Worm (Caenorhabditis elegans) whole organism, late embryonic: Measurements from ENCODE around the gene trpp-11.
A peak's percentile ranks its signal among the peaks of the same experiment; 100 is the strongest.

ENCODE experiments used
- K02D7.2 ChIP-seq: sonication (generic microtip); optimal IDR thresholded peaks from 2 replicates; lab custom pipeline; 2017; ENCODE audit warnings: mild to moderate bottlenecking, missing genetic modification characterization, missing compliant biosample characterization
- K09A11.1 ChIP-seq: sonication (generic microtip); optimal IDR thresholded peaks from 2 replicates; lab custom pipeline; 2017; ENCODE audit warnings: antibody characterized with exemption, mild to moderate bottlenecking, missing genetic modification characterization, missing compliant biosample characterization; ENCODE audit not compliant: insufficient read depth
- Y22D7AL.16 ChIP-seq: sonication (generic microtip); optimal IDR thresholded peaks from 2 replicates; lab custom pipeline; 2016; ENCODE audit warnings: missing genetic modification characterization, missing compliant biosample characterization
- ceh-14 ChIP-seq: sonication (generic microtip); optimal IDR thresholded peaks from 2 replicates; lab custom pipeline; 2016; ENCODE audit warnings: missing genotype, missing genetic modification characterization, missing compliant biosample characterization
- ceh-19 ChIP-seq: fragments of 200-800 bp; sonication (Bioruptor generic); optimal IDR thresholded peaks from 2 replicates; lab custom pipeline; 2018; ENCODE audit warnings: mild to moderate bottlenecking, missing genetic modification characterization, missing compliant biosample characterization
- ceh-24 ChIP-seq: sonication (generic microtip); optimal IDR thresholded peaks from 2 replicates; lab custom pipeline; 2016; ENCODE audit warnings: mild to moderate bottlenecking, missing genetic modification characterization, missing compliant biosample characterization
- ceh-31 ChIP-seq: sonication (generic microtip); optimal IDR thresholded peaks from 2 replicates; lab custom pipeline; 2016; ENCODE audit warnings: missing genetic modification characterization, missing compliant biosample characterization
- ceh-45 ChIP-seq: fragments of 200-800 bp; sonication (Bioruptor generic); IDR thresholded peaks from 2 replicates; pipeline ENCODE4 v1.3.6; 2022; ENCODE audit warnings: missing genetic modification reagents, missing genetic modification characterization, missing compliant biosample characterization
- che-1 ChIP-seq: sonication (generic microtip); optimal IDR thresholded peaks from 2 replicates; lab custom pipeline; 2016; ENCODE audit warnings: mild to moderate bottlenecking, missing genetic modification characterization, missing compliant biosample characterization
- dmd-4 ChIP-seq: sonication (generic microtip); optimal IDR thresholded peaks from 2 replicates; lab custom pipeline; 2016; ENCODE audit warnings: borderline replicate concordance, missing genetic modification characterization, missing compliant biosample characterization
- elt-2 ChIP-seq: sonication (generic microtip); optimal IDR thresholded peaks from 2 replicates; lab custom pipeline; 2016; ENCODE audit warnings: missing genetic modification reagents, missing genetic modification characterization, missing compliant biosample characterization
- elt-4 ChIP-seq: sonication (generic microtip); optimal IDR thresholded peaks from 2 replicates; lab custom pipeline; 2016; ENCODE audit warnings: missing genetic modification characterization, missing compliant biosample characterization
- eyg-1 ChIP-seq: sonication (generic microtip); optimal IDR thresholded peaks from 2 replicates; lab custom pipeline; 2016; ENCODE audit warnings: missing genotype, missing genetic modification characterization, missing compliant biosample characterization
- fax-1 ChIP-seq: sonication (generic microtip); optimal IDR thresholded peaks from 2 replicates; lab custom pipeline; 2016; ENCODE audit warnings: missing genotype, missing genetic modification characterization, missing compliant biosample characterization
- fkh-6 ChIP-seq: sonication (generic microtip); optimal IDR thresholded peaks from 2 replicates; lab custom pipeline; 2016; ENCODE audit warnings: missing genetic modification characterization, missing compliant biosample characterization
- gmeb-2 ChIP-seq: sonication (generic microtip); optimal IDR thresholded peaks from 2 replicates; lab custom pipeline; 2016; ENCODE audit warnings: missing genetic modification characterization, inconsistent platforms, missing compliant biosample characterization
- hlh-6 ChIP-seq: sonication (generic microtip); optimal IDR thresholded peaks from 2 replicates; lab custom pipeline; 2016; ENCODE audit warnings: missing genotype, missing genetic modification characterization, missing compliant biosample characterization
- lin-11 ChIP-seq: fragments of 200-800 bp; sonication (Bioruptor generic); optimal IDR thresholded peaks from 2 replicates; lab custom pipeline; 2018; ENCODE audit warnings: mild to moderate bottlenecking, missing genetic modification characterization, missing compliant biosample characterization
- mec-3 ChIP-seq: sonication (generic microtip); optimal IDR thresholded peaks from 2 replicates; lab custom pipeline; 2016; ENCODE audit warnings: borderline replicate concordance, missing genetic modification characterization, missing compliant biosample characterization
- nfya-1 ChIP-seq: sonication (generic microtip); optimal IDR thresholded peaks from 2 replicates; lab custom pipeline; 2017; ENCODE audit warnings: missing genetic modification characterization, mild to moderate bottlenecking, missing compliant biosample characterization, antibody characterized with exemption, moderate library complexity
- pag-3 ChIP-seq: sonication (generic microtip); optimal IDR thresholded peaks from 2 replicates; lab custom pipeline; 2016; ENCODE audit warnings: missing compliant biosample characterization, missing genetic modification characterization, borderline replicate concordance
- pat-9 ChIP-seq: fragments of 200-800 bp; sonication (Bioruptor generic); optimal IDR thresholded peaks from 2 replicates; lab custom pipeline; 2018; ENCODE audit warnings: mild to moderate bottlenecking, missing genetic modification characterization, moderate library complexity, missing compliant biosample characterization
- pqm-1 ChIP-seq: sonication (generic microtip); optimal IDR thresholded peaks from 2 replicates; lab custom pipeline; 2016; ENCODE audit warnings: missing genetic modification characterization, missing compliant biosample characterization
- rnt-1 ChIP-seq: sonication (generic microtip); optimal IDR thresholded peaks from 2 replicates; lab custom pipeline; 2016; ENCODE audit warnings: missing genetic modification characterization, missing compliant biosample characterization
- sdc-2 ChIP-seq: sonication (generic microtip); optimal IDR thresholded peaks from 2 replicates; lab custom pipeline; 2016; ENCODE audit warnings: missing genotype, missing genetic modification characterization, missing compliant biosample characterization
- ttx-3 ChIP-seq: sonication (generic microtip); optimal IDR thresholded peaks from 2 replicates; lab custom pipeline; 2016; ENCODE audit warnings: missing genetic modification reagents, missing genetic modification characterization, missing compliant biosample characterization
- unc-3 ChIP-seq, 2 experiments: fragments of 200-800 bp in 1 of 2; sonication (Bioruptor generic) in 1 of 2; sonication (generic microtip) in 1 of 2; conservative IDR thresholded peaks in 1 of 2; optimal IDR thresholded peaks in 1 of 2; 2 replicates each; pipeline versions ENCODE4 v1.3.6 to Lab custom; 2016 to 2022; ENCODE audit warnings: missing compliant biosample characterization in 2 of 2, missing genetic modification characterization in 2 of 2, missing genetic modification reagents in 1 of 2
- unc-42 ChIP-seq: sonication (generic microtip); optimal IDR thresholded peaks from 2 replicates; lab custom pipeline; 2016; ENCODE audit warnings: missing genotype, missing genetic modification characterization, missing compliant biosample characterization
- unc-55 ChIP-seq: sonication (generic microtip); optimal IDR thresholded peaks from 2 replicates; lab custom pipeline; 2017; ENCODE audit warnings: missing biosample characterization, missing genetic modification reagents, missing genetic modification characterization
- unc-86 ChIP-seq: sonication (generic microtip); optimal IDR thresholded peaks from 2 replicates; lab custom pipeline; 2016; ENCODE audit warnings: missing genetic modification characterization, missing compliant biosample characterization
- zip-5 ChIP-seq: sonication (generic microtip); optimal IDR thresholded peaks from 2 replicates; lab custom pipeline; 2016; ENCODE audit warnings: missing genetic modification characterization, missing compliant biosample characterization
- ztf-16 ChIP-seq: sonication (generic microtip); optimal IDR thresholded peaks from 2 replicates; lab custom pipeline; 2017; ENCODE audit warnings: missing genetic modification characterization, missing compliant biosample characterization

Gene trpp-11

DNA sequence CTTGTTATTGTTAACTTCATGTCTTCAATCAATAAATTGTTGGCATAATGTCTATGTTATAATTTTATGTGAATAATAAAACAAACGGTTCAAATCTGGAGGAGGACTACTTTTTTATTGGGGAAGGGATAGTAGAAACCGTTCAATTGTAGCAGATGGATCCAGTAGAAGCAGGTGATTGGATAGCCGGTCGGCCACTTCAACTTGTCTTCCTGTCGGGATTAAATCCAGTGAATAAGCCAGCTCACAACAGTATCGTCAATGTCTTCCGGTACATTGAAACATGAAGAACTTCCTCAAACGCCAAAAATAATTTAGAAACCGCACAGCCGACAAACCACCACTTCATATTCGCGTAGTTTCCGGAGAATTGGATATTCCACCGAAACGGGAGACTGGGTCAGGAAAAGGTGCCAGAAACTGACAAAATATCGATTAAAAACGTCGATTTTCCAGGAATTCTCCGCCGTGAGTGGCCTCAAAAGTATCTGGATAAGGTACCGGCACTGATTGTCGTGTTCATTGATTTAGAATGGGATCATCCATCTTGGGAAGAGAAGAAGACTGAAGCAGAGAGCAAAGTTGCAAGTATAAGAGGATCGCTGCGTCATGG, at the start of gene trpp-11:
trpp-11 (plus strand) TSS at position 153 of the 613 bp plus-strand sequence.
- TF ChIP-seq sdc-2 (tag; lab: Kevin White, UChicago) (no peak), che-1 (tag; lab: Kevin White, UChicago) (no peak), unc-86 (tag; lab: Kevin White, UChicago) (no peak), unc-55 (no peak), gmeb-2 (tag; lab: Kevin White, UChicago) (no peak), ceh-19 (GFP tag; lab: Kevin White, UChicago) (no peak), dmd-4 (tag; lab: Kevin White, UChicago) (no peak), elt-4 (tag; lab: Kevin White, UChicago) (no peak)
- TF ChIP-seq, all 69 proteins: peak for 0

DNA sequence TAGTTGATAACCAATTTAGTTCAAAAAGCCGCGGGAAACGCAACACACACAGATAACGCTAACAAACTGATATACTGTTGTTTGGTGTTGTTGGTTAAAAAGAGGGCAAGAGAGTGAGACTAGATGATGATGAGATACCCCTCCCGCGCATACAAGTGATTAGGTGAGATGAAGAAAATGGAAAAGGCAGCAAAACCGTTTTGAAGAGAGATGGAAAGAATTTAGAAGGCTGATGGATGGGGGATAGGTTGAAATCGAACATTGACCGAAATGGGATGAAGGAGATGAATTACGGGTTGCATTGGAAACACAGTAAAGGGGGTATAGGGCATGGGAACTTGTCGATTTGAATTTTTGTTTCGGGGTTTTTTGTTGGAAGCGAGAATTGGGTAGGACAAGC, 46.2 kb upstream of the trpp-11 start:
- TF ChIP-seq ceh-14 (tag; lab: Kevin White, UChicago) = no peak
- TF ChIP-seq unc-42 (tag; lab: Kevin White, UChicago) = no peak
- no peak for TF ChIP-seq unc-55
- peak; percentile 41 for TF ChIP-seq elt-2

DNA sequence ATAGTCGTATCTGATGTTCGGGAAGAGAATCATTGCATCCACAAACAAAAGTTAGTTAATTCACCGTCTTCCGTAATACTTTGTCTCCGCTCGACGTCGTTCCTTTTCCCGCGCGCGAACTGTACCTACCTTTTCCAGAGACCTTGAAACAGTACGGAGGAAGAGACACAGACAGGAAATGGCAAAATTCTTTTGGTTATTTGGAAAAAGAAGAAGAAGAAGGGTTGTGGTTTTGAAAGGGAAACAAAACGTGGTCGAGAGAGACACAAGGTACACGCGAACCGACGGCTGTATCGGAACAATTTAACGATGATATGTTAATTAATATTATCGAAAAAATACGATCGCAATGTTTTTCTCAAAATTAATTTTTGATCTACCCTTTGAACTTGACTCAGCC, 44.9 kb upstream of the trpp-11 start:
- TF ChIP-seq pqm-1 (tag; lab: Kevin White, UChicago) (no peak), ceh-19 (GFP tag; lab: Kevin White, UChicago) (no peak), fax-1 (tag; lab: Kevin White, UChicago) (no peak), unc-86 (tag; lab: Kevin White, UChicago) (no peak), Y22D7AL.16 (tag; lab: Kevin White, UChicago) (no peak), ceh-45 (no peak), unc-3 (GFP tag; conservative IDR thresholded peaks at IDR 0.05; lab: Robert Waterston, UW) (no peak), unc-3 (tag; optimal IDR thresholded peaks at IDR 0.05; lab: Kevin White, UChicago) (no peak)

DNA sequence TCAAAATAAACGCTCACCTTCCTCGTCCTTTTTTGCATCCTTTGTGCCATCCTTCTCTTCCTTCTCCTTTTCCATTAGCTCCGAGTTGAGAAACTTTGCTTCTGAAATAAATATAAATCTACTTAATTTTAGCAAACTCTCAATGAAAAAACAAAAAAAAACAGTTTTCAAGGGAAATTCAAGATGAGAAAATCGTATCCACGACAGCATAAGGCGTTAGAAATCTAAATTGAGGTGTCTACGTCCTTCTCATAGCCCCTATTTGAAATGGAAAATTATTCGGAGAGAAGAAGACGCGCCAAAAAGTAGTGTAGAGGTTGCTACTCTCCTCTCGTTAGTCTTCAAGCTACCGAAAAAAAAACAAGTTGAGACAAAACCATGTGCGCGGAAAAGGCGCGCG, 42.6 kb upstream of the trpp-11 start, which contains the start of gene pat-12:
pat-12 (minus strand) TSS at position 101 of the 400 bp plus-strand sequence.
- TF ChIP-seq ceh-19 (GFP tag; lab: Kevin White, UChicago) (no peak), sdc-2 (tag; lab: Kevin White, UChicago) (no peak), nfya-1 (tag; lab: Kevin White, UChicago) (no peak), ttx-3 (no peak), ztf-16 (no peak), rnt-1 (tag; lab: Kevin White, UChicago) (no peak), ceh-24 (tag; lab: Kevin White, UChicago) (no peak), mec-3 (no peak), hlh-6 (tag; lab: Kevin White, UChicago) (no peak), fkh-6 (no peak)
- TF ChIP-seq, all 69 proteins: peak for 0

DNA sequence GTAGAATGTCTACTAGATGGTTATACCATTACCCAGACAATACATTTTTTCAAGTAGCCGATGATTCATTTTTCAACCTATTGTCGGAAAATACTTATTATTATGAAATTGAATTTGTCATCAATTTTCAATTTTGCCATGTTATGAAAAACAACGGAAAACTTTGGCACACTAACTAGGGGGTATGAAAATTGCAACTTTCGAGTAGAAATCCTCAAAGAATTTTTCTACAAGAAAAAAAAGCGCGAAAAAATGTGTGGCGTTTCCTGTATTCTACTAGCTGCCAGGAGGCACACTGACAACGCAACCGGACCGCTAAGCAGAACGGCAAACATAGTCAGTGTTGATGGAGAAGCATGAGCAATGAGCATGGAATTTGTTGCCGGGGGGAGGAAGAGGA, 40.6 kb upstream of the trpp-11 start:
- TF ChIP-seq pag-3 (no peak), lin-11 (tag; lab: Kevin White, UChicago) (no peak), ceh-31 (no peak), elt-4 (tag; lab: Kevin White, UChicago) (no peak), pat-9 (tag; lab: Kevin White, UChicago) (no peak), fkh-6 (no peak), nfya-1 (tag; lab: Kevin White, UChicago) (no peak), K02D7.2 (no peak), unc-55 (no peak), K09A11.1 (tag; lab: Kevin White, UChicago) (no peak), eyg-1 (tag; lab: Kevin White, UChicago) (no peak), zip-5 (tag; lab: Kevin White, UChicago) (no peak)
